Worm (Caenorhabditis elegans) whole organism, L4 larva: ENCODE measurements around the gene erfa-3.

ENCODE experiments used
- daf-19 ChIP-seq: fragments of 200-800 bp; sonication (Bioruptor generic); conservative IDR thresholded peaks from 2 replicates; pipeline ENCODE4 v1.3.6; 2022; ENCODE audit warnings: missing genetic modification characterization, missing compliant biosample characterization
- nhr-10 ChIP-seq: fragments of 150-350 bp; optimal IDR thresholded peaks from 2 replicates; lab custom pipeline; 2014; ENCODE audit warnings: missing biosample characterization, missing genetic modification characterization
- nhr-11 ChIP-seq: fragments of 150-350 bp; optimal IDR thresholded peaks from 2 replicates; lab custom pipeline; 2014; ENCODE audit warnings: missing biosample characterization, missing genetic modification characterization
- tra-1 ChIP-seq: fragments of 200-800 bp; sonication (Bioruptor generic); IDR thresholded peaks from 2 replicates; pipeline ENCODE4 v1.3.6; 2022; ENCODE audit warnings: missing genetic modification reagents, missing genetic modification characterization, missing compliant biosample characterization
- unc-130 ChIP-seq: sonication (generic microtip); optimal IDR thresholded peaks from 2 replicates; lab custom pipeline; 2016; ENCODE audit warnings: missing genetic modification reagents, missing genetic modification characterization, missing compliant biosample characterization
- unc-39 ChIP-seq: sonication (generic microtip); optimal IDR thresholded peaks from 2 replicates; lab custom pipeline; 2017; ENCODE audit warnings: missing biosample characterization, missing genetic modification characterization
- unc-62 ChIP-seq, 3 experiments: fragments of 150-350 bp in 1 of 3; sonication (generic microtip); optimal IDR thresholded peaks in 2 of 3; peaks in 1 of 3; 1 replicate in 1 of 3; 2 replicates in 2 of 3; lab custom pipeline; 2014 to 2017; ENCODE audit warnings: missing biosample characterization in 3 of 3, missing genetic modification characterization in 3 of 3, missing genetic modification reagents in 3 of 3, missing genotype in 1 of 3
- zag-1 ChIP-seq: fragments of 150-350 bp; optimal IDR thresholded peaks from 2 replicates; lab custom pipeline; 2014; ENCODE audit warnings: missing biosample characterization, missing genetic modification characterization

DNA sequence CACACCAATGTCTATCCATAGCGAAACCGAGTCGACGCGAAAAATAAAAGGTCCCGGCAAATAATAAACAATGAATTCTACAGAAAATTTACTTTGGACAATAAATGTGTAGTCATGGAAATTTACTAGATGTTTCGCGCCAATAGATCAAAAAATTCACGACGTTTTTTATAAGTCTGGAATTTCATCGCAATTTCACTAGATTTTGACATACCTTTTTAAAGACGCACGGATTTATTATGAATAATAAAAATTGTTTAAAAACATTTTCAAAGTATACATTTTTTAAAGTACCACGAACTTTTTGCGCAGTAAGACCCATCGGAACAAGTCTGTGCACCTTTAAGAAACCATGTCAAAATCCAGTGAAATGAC lies 36.9 kb downstream of the erfa-3 start:
- TF ChIP-seq unc-39 (tag; lab: Kevin White, UChicago) (no peak), zag-1 (tag; lab: Kevin White, UChicago) (no peak), unc-62 (GFP tag; optimal IDR thresholded peaks at IDR 0.05 in 1 of 2; lab: Kevin White, UChicago) (no peak), unc-62 (tag; optimal IDR thresholded peaks at IDR 0.05; lab: Kevin White, UChicago) (no peak), unc-130 (GFP tag; lab: Kevin White, UChicago) (no peak), daf-19 (no peak), nhr-10 (tag; lab: Kevin White, UChicago) (no peak), nhr-11 (tag; lab: Kevin White, UChicago) (no peak), tra-1 (GFP tag; lab: Robert Waterston, UW) (no peak)
